Worm (Caenorhabditis elegans) whole organism, L4 larva: ENCODE measurements around the gene F13B6.2.

Experiments used
- F26F4.8 ChIP-seq: fragments of 200-800 bp; sonication (Bioruptor generic); conservative IDR thresholded peaks from 2 replicates; pipeline ENCODE4 v1.3.6; 2022; ENCODE audit warnings: missing genetic modification characterization, missing compliant biosample characterization
- Y48G9A.11 ChIP-seq: fragments of 200-800 bp; sonication (Bioruptor generic); IDR thresholded peaks from 2 replicates; pipeline ENCODE4 v1.3.6; 2022; ENCODE audit warnings: missing genetic modification reagents, missing genetic modification characterization, missing compliant biosample characterization
- ZK337.2 ChIP-seq: fragments of 200-800 bp; sonication (Bioruptor generic); IDR thresholded peaks from 2 replicates; pipeline ENCODE4 v1.3.6; 2022; ENCODE audit warnings: missing genetic modification reagents, missing genetic modification characterization, missing compliant biosample characterization
- arid-1 ChIP-seq: fragments of 200-800 bp; sonication (Bioruptor generic); conservative IDR thresholded peaks from 2 replicates; pipeline ENCODE4 v1.3.6; 2022; ENCODE audit warnings: missing genetic modification reagents, missing genetic modification characterization, missing compliant biosample characterization
- duxl-1 ChIP-seq: sonication (generic microtip); optimal IDR thresholded peaks from 2 replicates; lab custom pipeline; 2016; ENCODE audit warnings: mild to moderate bottlenecking, missing genetic modification characterization, moderate library complexity, missing compliant biosample characterization; ENCODE audit not compliant: poor library complexity
- fkh-10 ChIP-seq: fragments of 150-350 bp; optimal IDR thresholded peaks from 2 replicates; lab custom pipeline; 2014; ENCODE audit warnings: missing biosample characterization, missing genetic modification reagents, missing genetic modification characterization
- hlh-30 ChIP-seq: sonication (generic microtip); optimal IDR thresholded peaks from 2 replicates; lab custom pipeline; 2017; ENCODE audit warnings: antibody characterized with exemption, mild to moderate bottlenecking, missing genetic modification characterization, missing compliant biosample characterization; ENCODE audit not compliant: insufficient read depth
- snpc-4 ChIP-seq: fragments of 150-350 bp; optimal IDR thresholded peaks from 2 replicates; lab custom pipeline; 2014; ENCODE audit warnings: missing biosample characterization, missing genetic modification characterization

DNA sequence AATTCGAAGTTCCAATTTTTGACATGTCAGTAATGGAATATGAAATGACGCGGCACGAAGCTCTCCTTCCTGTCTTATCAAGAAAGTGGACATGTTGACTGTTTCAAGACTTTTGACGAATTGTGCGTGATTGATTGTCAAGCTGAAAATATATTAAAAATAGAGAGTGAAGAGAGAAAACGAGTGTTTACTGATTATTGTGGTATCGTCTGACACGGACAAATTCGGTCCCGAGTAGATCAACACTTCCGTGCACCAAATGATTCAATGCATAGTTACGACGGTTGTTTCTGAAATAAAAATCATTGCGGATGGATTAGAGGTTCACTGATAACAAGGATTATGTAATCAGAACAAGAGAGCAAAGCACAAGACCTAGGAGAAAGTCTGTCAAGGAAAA, 7.0 kb upstream of the F13B6.2 start:
- no peak for TF ChIP-seq duxl-1 (tag; lab: Kevin White, UChicago)
- TF ChIP-seq snpc-4 = no peak
- TF ChIP-seq fkh-10 (GFP tag; lab: Kevin White, UChicago) = no peak
- TF ChIP-seq arid-1 = no peak
- TF ChIP-seq hlh-30 = no peak
- no peak for TF ChIP-seq ZK337.2 (GFP tag; lab: Robert Waterston, UW)
- TF ChIP-seq F26F4.8 = no peak
- TF ChIP-seq Y48G9A.11 (GFP tag; lab: Robert Waterston, UW) = no peak
